Fruit fly (Drosophila melanogaster): Measurements from ENCODE around the gene CG31933.

The CG31933 gene

dm6 chr2L:1783762-1784161 lies 39.4 kb downstream of the CG31933 start, which contains the start of gene Gr22e:
Gr22e (plus strand) TSS chr2L:1784062.
- TF ChIP-seq CG3281 (GFP tag; optimal IDR thresholded peaks at IDR 0.05) (no peak), stc (GFP tag; IDR thresholded peaks at IDR 0.05) (no peak), tgo (GFP tag; IDR thresholded peaks at IDR 0.05) (no peak), dmrt99B (tag; optimal IDR thresholded peaks at IDR 0.05) (no peak), Trl (optimal IDR thresholded peaks at IDR 0.05) (no peak), Trl (GFP tag; optimal IDR thresholded peaks at IDR 0.05) (no peak), CG11560 (tag; IDR thresholded peaks at IDR 0.05) (no peak), CG6689 (GFP tag; IDR thresholded peaks at IDR 0.05) (no peak), bigmax (GFP tag; optimal IDR thresholded peaks at IDR 0.05) (no peak), cato (GFP tag; optimal IDR thresholded peaks at IDR 0.05; ENCODE audit: borderline replicate concordance) (no peak), dimm (GFP tag; IDR thresholded peaks at IDR 0.05) (no peak), CG2678 (tag; optimal IDR thresholded peaks at IDR 0.05) (no peak), vfl (GFP tag; optimal IDR thresholded peaks at IDR 0.05) (no peak)
